Worm (Caenorhabditis elegans) whole organism, L2 larva: Measurements from ENCODE around the gene madf-9.

Source experiments
- C34F6.9 ChIP-seq: fragments of 150-350 bp; optimal IDR thresholded peaks from 2 replicates; lab custom pipeline; 2014; ENCODE audit warnings: missing biosample characterization, missing genetic modification characterization
- F13H6.1 ChIP-seq: sonication (generic microtip); optimal IDR thresholded peaks from 2 replicates; lab custom pipeline; 2016; ENCODE audit warnings: missing genetic modification characterization, missing compliant biosample characterization
- R02D3.7 ChIP-seq: fragments of 150-350 bp; optimal IDR thresholded peaks from 2 replicates; lab custom pipeline; 2014; ENCODE audit warnings: missing biosample characterization, missing genetic modification characterization
- Y55F3AM.14 ChIP-seq: fragments of 200-800 bp; sonication (Bioruptor generic); optimal IDR thresholded peaks from 2 replicates; lab custom pipeline; 2018; ENCODE audit warnings: mild to moderate bottlenecking, missing genetic modification characterization, missing compliant biosample characterization
- ZK546.5 ChIP-seq: sonication (generic microtip); optimal IDR thresholded peaks from 2 replicates; lab custom pipeline; 2017; ENCODE audit warnings: missing biosample characterization, missing genetic modification characterization
- alr-1 ChIP-seq: fragments of 150-350 bp; optimal IDR thresholded peaks from 2 replicates; lab custom pipeline; 2014; ENCODE audit warnings: missing biosample characterization, missing genetic modification characterization
- aly-2 ChIP-seq: fragments of 150-350 bp; optimal IDR thresholded peaks from 2 replicates; lab custom pipeline; 2014; ENCODE audit warnings: missing biosample characterization, missing genetic modification characterization
- ama-1 ChIP-seq: fragments of 150-350 bp; optimal IDR thresholded peaks from 2 replicates; lab custom pipeline; 2018; ENCODE audit warnings: inconsistent platforms
- blmp-1 ChIP-seq: sonication (generic microtip); optimal IDR thresholded peaks from 2 replicates; lab custom pipeline; 2017; ENCODE audit warnings: missing genetic modification characterization, mild to moderate bottlenecking, missing compliant biosample characterization, antibody characterized with exemption, moderate library complexity; ENCODE audit not compliant: insufficient read depth
- ceh-16 ChIP-seq: fragments of 150-350 bp; optimal IDR thresholded peaks from 2 replicates; lab custom pipeline; 2014; ENCODE audit warnings: missing biosample characterization, missing genetic modification characterization
- ceh-82 ChIP-seq: fragments of 150-350 bp; optimal IDR thresholded peaks from 2 replicates; lab custom pipeline; 2014; ENCODE audit warnings: missing biosample characterization, missing genetic modification characterization
- crh-2 ChIP-seq: sonication (generic microtip); optimal IDR thresholded peaks from 2 replicates; lab custom pipeline; 2017; ENCODE audit warnings: missing biosample characterization, missing genetic modification characterization
- dmd-4 ChIP-seq: sonication (generic microtip); optimal IDR thresholded peaks from 2 replicates; lab custom pipeline; 2017; ENCODE audit warnings: missing biosample characterization, missing genetic modification characterization
- egl-27 ChIP-seq: sonication (generic microtip); optimal IDR thresholded peaks from 3 replicates; lab custom pipeline; 2017; ENCODE audit warnings: missing biosample characterization, missing genetic modification reagents, missing genetic modification characterization
- elt-1 ChIP-seq: fragments of 150-350 bp; optimal IDR thresholded peaks from 2 replicates; lab custom pipeline; 2014; ENCODE audit warnings: missing biosample characterization, missing genetic modification characterization
- elt-3 ChIP-seq: sonication (generic microtip); optimal IDR thresholded peaks from 2 replicates; lab custom pipeline; 2017; ENCODE audit warnings: missing biosample characterization, missing genetic modification characterization
- fos-1 ChIP-seq: fragments of 150-350 bp; optimal IDR thresholded peaks from 2 replicates; lab custom pipeline; 2014; ENCODE audit warnings: missing biosample characterization, missing genetic modification characterization
- gmeb-1 ChIP-seq: fragments of 150-350 bp; optimal IDR thresholded peaks from 2 replicates; lab custom pipeline; 2014; ENCODE audit warnings: missing biosample characterization, missing genetic modification characterization
- lin-11 ChIP-seq: fragments of 150-350 bp; sonication (generic microtip); optimal IDR thresholded peaks from 2 replicates; lab custom pipeline; 2014; ENCODE audit warnings: missing biosample characterization, missing genetic modification characterization, inconsistent platforms, mixed read lengths
- lin-13 ChIP-seq: fragments of 150-350 bp; optimal IDR thresholded peaks from 2 replicates; lab custom pipeline; 2014; ENCODE audit warnings: missing biosample characterization, missing genetic modification reagents, missing genetic modification characterization
- lin-39 ChIP-seq: fragments of 150-350 bp; optimal IDR thresholded peaks from 2 replicates; lab custom pipeline; 2014; ENCODE audit warnings: missing biosample characterization, missing genetic modification reagents, missing genetic modification characterization
- lsy-2 ChIP-seq, 2 experiments: fragments of 150-350 bp in 1 of 2; sonication (generic microtip) in 1 of 2; optimal IDR thresholded peaks; 2 replicates each; lab custom pipeline; 2014 to 2017; ENCODE audit warnings: missing biosample characterization in 2 of 2, missing genetic modification characterization in 2 of 2
- mab-5 ChIP-seq: fragments of 150-350 bp; optimal IDR thresholded peaks from 2 replicates; lab custom pipeline; 2014; ENCODE audit warnings: missing biosample characterization, missing genetic modification characterization
- mbf-1 ChIP-seq: sonication (generic microtip); optimal IDR thresholded peaks from 2 replicates; lab custom pipeline; 2017; ENCODE audit warnings: missing biosample characterization, missing genetic modification characterization
- mdl-1 ChIP-seq, 2 experiments: fragments of 150-350 bp in 1 of 2; sonication (generic microtip) in 1 of 2; optimal IDR thresholded peaks; 2 replicates each; lab custom pipeline; 2017; ENCODE audit warnings: missing biosample characterization in 2 of 2, missing genetic modification characterization in 2 of 2
- nhr-10 ChIP-seq: sonication (generic microtip); optimal IDR thresholded peaks from 2 replicates; lab custom pipeline; 2017; ENCODE audit warnings: missing biosample characterization, missing genetic modification characterization
- nhr-11 ChIP-seq: fragments of 150-350 bp; optimal IDR thresholded peaks from 2 replicates; lab custom pipeline; 2014; ENCODE audit warnings: missing biosample characterization, missing genetic modification characterization
- nhr-12 ChIP-seq: fragments of 150-350 bp; optimal IDR thresholded peaks from 2 replicates; lab custom pipeline; 2014; ENCODE audit warnings: missing biosample characterization, missing genetic modification characterization
- nhr-129 ChIP-seq: fragments of 150-350 bp; optimal IDR thresholded peaks from 2 replicates; lab custom pipeline; 2014; ENCODE audit warnings: missing biosample characterization, missing genetic modification characterization
- nhr-21 ChIP-seq: fragments of 150-350 bp; optimal IDR thresholded peaks from 2 replicates; lab custom pipeline; 2014; ENCODE audit warnings: missing biosample characterization, missing genetic modification characterization
- nhr-23 ChIP-seq: fragments of 150-350 bp; optimal IDR thresholded peaks from 2 replicates; lab custom pipeline; 2014; ENCODE audit warnings: missing biosample characterization, missing genetic modification reagents, missing genetic modification characterization
- nhr-237 ChIP-seq: fragments of 150-350 bp; optimal IDR thresholded peaks from 2 replicates; lab custom pipeline; 2014; ENCODE audit warnings: missing biosample characterization, missing genetic modification characterization
- nhr-25 ChIP-seq: fragments of 150-350 bp; sonication (generic microtip); optimal IDR thresholded peaks from 3 replicates; lab custom pipeline; 2014; ENCODE audit warnings: missing biosample characterization, missing genetic modification characterization
- nhr-6 ChIP-seq: fragments of 150-350 bp; optimal IDR thresholded peaks from 2 replicates; lab custom pipeline; 2014; ENCODE audit warnings: missing biosample characterization, missing genetic modification characterization
- nhr-77 ChIP-seq: fragments of 150-350 bp; optimal IDR thresholded peaks from 2 replicates; lab custom pipeline; 2014; ENCODE audit warnings: missing biosample characterization, missing genetic modification characterization
- peb-1 ChIP-seq: fragments of 150-350 bp; optimal IDR thresholded peaks from 2 replicates; lab custom pipeline; 2014; ENCODE audit warnings: missing biosample characterization, missing genetic modification characterization
- sem-4 ChIP-seq: fragments of 150-350 bp; optimal IDR thresholded peaks from 2 replicates; lab custom pipeline; 2014; ENCODE audit warnings: missing biosample characterization, missing genetic modification reagents, missing genetic modification characterization
- skn-1 ChIP-seq: sonication (generic microtip); optimal IDR thresholded peaks from 2 replicates; lab custom pipeline; 2017; ENCODE audit warnings: missing biosample characterization, missing genetic modification characterization
- sma-3 ChIP-seq: sonication (generic microtip); optimal IDR thresholded peaks from 2 replicates; lab custom pipeline; 2016; ENCODE audit warnings: missing genetic modification reagents, missing genetic modification characterization, missing compliant biosample characterization
- sma-9 ChIP-seq, 2 experiments: fragments of 150-350 bp in 1 of 2; sonication (generic microtip) in 1 of 2; optimal IDR thresholded peaks; 2 replicates each; lab custom pipeline; 2014 to 2016; ENCODE audit warnings: missing genetic modification characterization in 2 of 2, mild to moderate bottlenecking in 1 of 2, missing biosample characterization in 1 of 2, missing compliant biosample characterization in 1 of 2, missing genetic modification reagents in 1 of 2, moderate library complexity in 1 of 2
- snpc-4 ChIP-seq: fragments of 150-350 bp; optimal IDR thresholded peaks from 2 replicates; lab custom pipeline; 2014; ENCODE audit warnings: missing biosample characterization, missing genetic modification characterization
- unc-39 ChIP-seq: fragments of 150-350 bp; optimal IDR thresholded peaks from 2 replicates; lab custom pipeline; 2014; ENCODE audit warnings: missing biosample characterization, missing genetic modification characterization
- unc-55 ChIP-seq: fragments of 150-350 bp; sonication (generic microtip); optimal IDR thresholded peaks from 3 replicates; lab custom pipeline; 2014; ENCODE audit warnings: missing biosample characterization, missing genetic modification reagents, missing genetic modification characterization
- unc-62 ChIP-seq: fragments of 150-350 bp; optimal IDR thresholded peaks from 2 replicates; lab custom pipeline; 2014; ENCODE audit warnings: missing biosample characterization, missing genetic modification reagents, missing genetic modification characterization
- zag-1 ChIP-seq: fragments of 150-350 bp; optimal IDR thresholded peaks from 2 replicates; lab custom pipeline; 2014; ENCODE audit warnings: missing biosample characterization, missing genetic modification characterization
- ztf-1 ChIP-seq: fragments of 200-800 bp; sonication (Bioruptor generic); conservative IDR thresholded peaks from 2 replicates; pipeline ENCODE4 v1.3.6; 2022; ENCODE audit warnings: missing genetic modification characterization, missing compliant biosample characterization
- ztf-11 ChIP-seq: sonication (generic microtip); optimal IDR thresholded peaks from 2 replicates; lab custom pipeline; 2017; ENCODE audit warnings: missing biosample characterization, missing genetic modification characterization
- ztf-4 ChIP-seq: fragments of 150-350 bp; optimal IDR thresholded peaks from 2 replicates; lab custom pipeline; 2014; ENCODE audit warnings: missing biosample characterization, missing genetic modification characterization

madf-9 gene

ce11 chrIV:3636528-3637129, at the start of gene madf-9:
TSS of gene madf-9 (plus strand) at chrIV:3637079.
- no peak for TF ChIP-seq lin-39 (tag; lab: Kevin White, UChicago)
- TF ChIP-seq blmp-1 (tag; lab: Kevin White, UChicago): peak; percentile 0
- TF ChIP-seq ama-1 (lab: Kevin White, UChicago): no peak
- no peak for TF ChIP-seq nhr-10 (tag; lab: Kevin White, UChicago)
- TF ChIP-seq sma-3 (GFP tag; lab: Kevin White, UChicago): peak; percentile 67
- TF ChIP-seq elt-3 (tag; lab: Kevin White, UChicago): no peak
- peak; percentile 14 for TF ChIP-seq C34F6.9 (tag; lab: Kevin White, UChicago)
- TF ChIP-seq gmeb-1 (tag; lab: Kevin White, UChicago): peak; percentile 50
- no peak for TF ChIP-seq ztf-4 (tag; lab: Kevin White, UChicago)
- no peak for TF ChIP-seq nhr-6 (tag; lab: Kevin White, UChicago)
- TF ChIP-seq zag-1: peak; percentile 59
- TF ChIP-seq nhr-12 (tag; lab: Kevin White, UChicago): no peak
- no peak for TF ChIP-seq unc-62 (GFP tag; lab: Kevin White, UChicago)
- no peak for TF ChIP-seq alr-1 (tag; lab: Kevin White, UChicago)
- peak; percentile 31 for TF ChIP-seq Y55F3AM.14 (GFP tag; lab: Kevin White, UChicago)
- TF ChIP-seq ceh-82 (tag; lab: Kevin White, UChicago): no peak
- TF ChIP-seq nhr-129 (tag; lab: Kevin White, UChicago): peak; percentile 44
- TF ChIP-seq F13H6.1 (tag; lab: Kevin White, UChicago): peak; percentile 88
- no peak for TF ChIP-seq R02D3.7 (tag; lab: Kevin White, UChicago)
- peak; percentile 76 for TF ChIP-seq nhr-21 (tag; lab: Kevin White, UChicago)
- TF ChIP-seq lsy-2 (tag; optimal IDR thresholded peaks at IDR 0.05; lab: Kevin White, UChicago): peak in 1 of 2 experiments; percentile 51
- peak; percentile 77 to 81 for TF ChIP-seq mdl-1 (tag; optimal IDR thresholded peaks at IDR 0.05; lab: Kevin White, UChicago)
- TF ChIP-seq fos-1 (tag; lab: Kevin White, UChicago): peak; percentile 24
- TF ChIP-seq ztf-1: no peak
- no peak for TF ChIP-seq nhr-11 (tag; lab: Kevin White, UChicago)
- peak; percentile 39 for TF ChIP-seq nhr-25 (tag; lab: Kevin White, UChicago)
- no peak for TF ChIP-seq nhr-23 (tag; lab: Kevin White, UChicago)
- no peak for TF ChIP-seq dmd-4 (tag; lab: Kevin White, UChicago)
- no peak for TF ChIP-seq skn-1
- TF ChIP-seq snpc-4 (tag; lab: Kevin White, UChicago): peak; percentile 32
- TF ChIP-seq ZK546.5 (tag; lab: Kevin White, UChicago): no peak
- TF ChIP-seq egl-27: no peak
- no peak for TF ChIP-seq nhr-237
- TF ChIP-seq crh-2 (tag; lab: Kevin White, UChicago): no peak
- no peak for TF ChIP-seq sem-4 (tag; lab: Kevin White, UChicago)
- TF ChIP-seq unc-55 (GFP tag; lab: Kevin White, UChicago): peak; percentile 62
- TF ChIP-seq sma-9 (GFP tag; optimal IDR thresholded peaks at IDR 0.05; lab: Kevin White, UChicago): peak; percentile 83
- no peak for TF ChIP-seq sma-9 (tag; optimal IDR thresholded peaks at IDR 0.05; lab: Kevin White, UChicago)
- no peak for TF ChIP-seq nhr-77
- TF ChIP-seq unc-39 (tag; lab: Kevin White, UChicago): peak; percentile 39
- no peak for TF ChIP-seq mbf-1 (tag; lab: Kevin White, UChicago)
- peak; percentile 33 for TF ChIP-seq lin-13 (GFP tag; lab: Kevin White, UChicago)
- TF ChIP-seq lin-11 (tag; lab: Kevin White, UChicago): no peak
- peak; percentile 32 for TF ChIP-seq mab-5 (tag; lab: Kevin White, UChicago)
- no peak for TF ChIP-seq aly-2 (tag; lab: Kevin White, UChicago)
- peak; percentile 83 for TF ChIP-seq peb-1
- no peak for TF ChIP-seq ceh-16 (tag; lab: Kevin White, UChicago)
- TF ChIP-seq elt-1 (tag; lab: Kevin White, UChicago): no peak
- no peak for TF ChIP-seq ztf-11 (tag; lab: Kevin White, UChicago)
